Fruit fly (Drosophila melanogaster) whole organism: Measurements from ENCODE around the gene gish.

Source experiments
- CG8478 ChIP-seq: fragments of >200 bp; optimal IDR thresholded peaks from 2 replicates; lab custom pipeline; 2018; ENCODE audit warnings: inconsistent platforms
- Dll ChIP-seq: fragments of >200 bp; optimal IDR thresholded peaks from 2 replicates; lab custom pipeline; 2017
- EcR ChIP-seq, 2 experiments: fragments of >200 bp; optimal IDR thresholded peaks; 2 replicates each; lab custom pipeline; 2017; ENCODE audit warnings: missing biosample characterization in 2 of 2, missing genetic modification characterization in 2 of 2, missing genetic modification reagents in 2 of 2
- pan ChIP-seq: fragments of >200 bp; optimal IDR thresholded peaks from 2 replicates; lab custom pipeline; 2017
- psq ChIP-seq: fragments of >200 bp; optimal IDR thresholded peaks from 2 replicates; lab custom pipeline; 2017
- usp ChIP-seq: fragments of >200 bp; optimal IDR thresholded peaks from 2 replicates; lab custom pipeline; 2017; ENCODE audit warnings: missing biosample characterization, missing genetic modification characterization, mixed read lengths

Gene gish

DNA sequence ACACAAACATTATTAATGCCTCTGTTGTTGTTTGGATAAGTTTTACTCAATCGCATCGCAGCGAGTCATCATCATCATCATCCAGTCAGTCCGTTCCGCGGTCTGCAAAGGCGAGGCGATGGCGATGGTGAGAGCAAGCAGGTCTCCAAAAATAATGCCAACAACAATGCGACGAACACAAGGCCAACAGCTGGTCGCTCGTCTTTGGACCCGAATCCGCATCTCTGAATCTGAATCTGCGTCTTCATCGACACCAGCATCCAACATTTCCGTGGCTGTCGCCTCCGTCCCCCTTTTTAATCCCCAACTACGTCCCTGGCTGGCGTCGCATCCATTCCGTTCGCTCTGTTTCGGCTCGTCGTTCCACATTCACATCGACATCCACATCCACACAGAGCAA, 38.0 kb upstream of the gish start:
- TF ChIP-seq Dll (lab: Kevin White, UChicago) (peak; percentile 9), usp (GFP tag; lab: Kevin White, UChicago) (no peak), pan (lab: Kevin White, UChicago) (no peak), CG8478 (lab: Kevin White, UChicago) (no peak)

- TF ChIP-seq EcR (GFP tag; optimal IDR thresholded peaks at IDR 0.05; lab: Kevin White, UChicago) (no peak), Dll (lab: Kevin White, UChicago) (no peak), CG8478 (lab: Kevin White, UChicago) (no peak), psq (lab: Kevin White, UChicago) (no peak), pan (lab: Kevin White, UChicago) (no peak), usp (GFP tag; lab: Kevin White, UChicago) (no peak)
Observed at dm6 chr3R:16234745-16235149, 37.5 kb upstream of the gish start.

- TF ChIP-seq usp (GFP tag; lab: Kevin White, UChicago) (no peak), pan (lab: Kevin White, UChicago) (no peak), psq (lab: Kevin White, UChicago) (no peak), Dll (lab: Kevin White, UChicago) (peak; percentile 56), CG8478 (lab: Kevin White, UChicago) (no peak), EcR (GFP tag; optimal IDR thresholded peaks at IDR 0.05; lab: Kevin White, UChicago) (peak in 1 of 2 experiments; percentile 86)
Observed at dm6 chr3R:16235215-16235937, 36.9 kb upstream of the gish start.

dm6 chr3R:16235941-16236712, 36.1 kb upstream of the gish start:
- TF ChIP-seq CG8478 (lab: Kevin White, UChicago) = no peak
- TF ChIP-seq Dll (lab: Kevin White, UChicago) = no peak
- TF ChIP-seq EcR (GFP tag; optimal IDR thresholded peaks at IDR 0.05; lab: Kevin White, UChicago) = peak in 1 of 2 experiments; percentile 82
- TF ChIP-seq psq (lab: Kevin White, UChicago) = no peak
- no peak for TF ChIP-seq usp (GFP tag; lab: Kevin White, UChicago)
- no peak for TF ChIP-seq pan (lab: Kevin White, UChicago)

dm6 chr3R:16236713-16237641, 35.3 kb upstream of the gish start:
- TF ChIP-seq Dll (lab: Kevin White, UChicago) (no peak), EcR (GFP tag; optimal IDR thresholded peaks at IDR 0.05; lab: Kevin White, UChicago) (peak in 1 of 2 experiments; percentile 59)

DNA sequence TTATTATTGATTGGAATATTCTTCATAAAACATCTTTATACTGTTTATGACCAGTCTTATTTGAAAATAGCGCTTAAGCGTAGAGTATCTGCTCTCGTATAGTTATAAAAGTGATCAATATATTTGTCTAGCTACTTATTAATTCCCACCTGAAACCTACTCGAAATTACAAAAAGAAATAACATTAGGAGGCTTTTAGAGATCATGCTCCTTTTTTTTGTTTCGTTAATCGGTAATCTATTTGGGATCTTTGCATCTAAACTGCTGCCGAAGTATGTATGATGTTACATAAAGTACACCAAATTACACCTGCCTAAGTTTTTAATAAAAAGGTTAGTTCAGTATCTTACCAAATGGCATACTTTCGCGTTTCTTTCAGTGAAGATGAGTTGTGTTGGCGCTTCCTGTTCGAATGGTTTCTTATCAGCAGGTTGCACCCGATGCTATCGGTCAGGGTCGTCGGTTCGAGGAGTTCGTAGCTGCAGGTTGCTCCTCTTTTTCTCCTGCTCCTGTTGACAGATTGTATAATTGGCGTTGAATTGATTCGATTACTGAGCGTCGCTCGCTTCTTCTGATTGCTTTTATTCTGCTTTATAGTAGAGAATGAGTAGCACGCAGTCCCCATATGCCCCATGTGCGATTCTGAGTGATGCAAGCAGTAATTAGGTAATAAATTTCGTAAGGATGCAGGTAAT, 34.1 kb upstream of the gish start:
- no peak for TF ChIP-seq usp (GFP tag; lab: Kevin White, UChicago)
- TF ChIP-seq EcR (GFP tag; optimal IDR thresholded peaks at IDR 0.05; lab: Kevin White, UChicago) = peak; percentile 55 to 65

DNA sequence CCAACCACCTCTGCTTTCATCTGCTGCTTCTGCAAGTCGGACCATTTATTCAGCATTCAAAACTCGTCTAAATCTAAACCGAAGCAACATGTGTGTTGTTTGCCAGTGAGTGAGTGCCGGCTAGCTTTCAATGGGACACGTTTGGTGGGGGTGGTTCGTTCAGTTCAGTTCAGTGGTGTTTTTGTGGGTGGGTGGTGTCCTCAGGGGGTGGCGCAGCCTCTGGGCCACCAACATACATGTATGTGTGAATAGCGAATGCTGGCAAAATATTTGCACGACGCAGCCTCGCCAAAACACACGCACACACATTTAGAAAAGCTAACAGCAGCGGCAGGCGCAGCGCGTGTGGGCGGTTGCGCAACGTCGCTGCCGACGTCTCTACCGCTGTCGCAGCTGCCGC, 32.9 kb upstream of the gish start:
- TF ChIP-seq pan (lab: Kevin White, UChicago) = no peak
- TF ChIP-seq psq (lab: Kevin White, UChicago) = no peak
- no peak for TF ChIP-seq usp (GFP tag; lab: Kevin White, UChicago)
- TF ChIP-seq CG8478 (lab: Kevin White, UChicago) = no peak
- no peak for TF ChIP-seq Dll (lab: Kevin White, UChicago)
- no peak for TF ChIP-seq EcR (GFP tag; optimal IDR thresholded peaks at IDR 0.05; lab: Kevin White, UChicago)

DNA sequence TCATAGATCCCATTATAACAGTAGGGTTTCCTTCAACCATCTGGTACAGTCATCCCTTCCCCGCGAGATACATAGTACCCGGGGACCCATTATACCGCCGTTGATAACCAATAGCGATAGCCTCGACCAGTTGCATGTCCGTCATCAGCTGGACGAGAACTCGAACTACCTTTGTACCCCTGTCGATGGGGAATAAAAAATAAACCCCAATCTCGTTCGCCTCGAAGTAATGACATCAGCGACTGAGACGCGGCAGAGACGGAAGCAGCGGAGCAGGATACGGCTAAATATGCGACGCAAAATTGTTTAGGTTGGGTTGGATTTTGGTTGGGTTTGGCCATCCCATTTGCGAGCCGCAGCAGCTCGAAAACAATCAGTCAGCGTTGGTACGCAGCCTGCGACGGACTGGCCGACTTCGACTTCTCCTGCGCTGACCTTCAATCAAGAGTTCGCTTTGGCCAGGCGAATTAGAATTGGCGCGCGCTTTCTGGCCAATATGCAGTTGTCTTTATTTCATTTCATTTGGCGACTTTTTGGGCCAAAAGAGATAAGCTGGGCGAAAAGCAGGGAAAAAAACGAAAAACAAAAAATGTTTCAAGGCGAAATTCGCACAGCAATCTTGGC, 31.7 kb upstream of the gish start:
- TF ChIP-seq usp (GFP tag; lab: Kevin White, UChicago) (no peak), CG8478 (lab: Kevin White, UChicago) (no peak), EcR (GFP tag; optimal IDR thresholded peaks at IDR 0.05; lab: Kevin White, UChicago) (no peak), pan (lab: Kevin White, UChicago) (no peak), psq (lab: Kevin White, UChicago) (no peak), Dll (lab: Kevin White, UChicago) (no peak)

DNA sequence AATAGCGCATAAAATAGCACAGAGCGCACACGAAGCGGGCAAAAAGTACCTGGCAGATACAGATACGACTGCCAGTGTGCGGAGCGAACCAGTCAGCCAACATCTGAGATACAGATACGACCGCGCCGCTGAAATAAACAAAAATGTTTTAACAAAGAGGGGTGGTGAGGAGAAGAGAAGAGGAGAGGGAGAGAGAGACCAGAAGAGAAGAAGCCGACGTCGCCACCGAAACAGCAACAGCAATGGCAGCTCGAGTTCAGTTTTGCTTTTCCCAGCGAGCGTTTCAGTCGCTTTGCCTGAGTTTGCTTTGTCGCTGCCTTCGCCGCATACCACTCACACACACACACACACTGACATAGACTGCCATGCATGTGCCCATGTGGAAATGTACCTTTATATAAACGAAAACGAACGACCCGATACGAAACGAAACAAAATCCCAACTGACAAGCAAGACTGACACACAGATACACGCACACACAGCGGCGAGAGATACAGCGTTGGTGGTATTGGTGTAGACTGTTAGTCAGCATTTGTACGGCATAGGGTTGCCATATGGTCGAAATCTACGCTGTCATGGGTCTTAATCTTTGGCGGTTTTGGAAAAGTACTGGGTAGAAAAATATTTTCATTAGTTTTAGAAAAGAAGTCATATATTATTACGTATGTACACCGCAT, 31.0 kb upstream of the gish start:
- no peak for TF ChIP-seq usp (GFP tag; lab: Kevin White, UChicago)
- peak; percentile 46 for TF ChIP-seq Dll (lab: Kevin White, UChicago)

- no peak for TF ChIP-seq CG8478 (lab: Kevin White, UChicago)
- TF ChIP-seq EcR (GFP tag; optimal IDR thresholded peaks at IDR 0.05; lab: Kevin White, UChicago) = no peak
- no peak for TF ChIP-seq Dll (lab: Kevin White, UChicago)
- no peak for TF ChIP-seq psq (lab: Kevin White, UChicago)
- no peak for TF ChIP-seq pan (lab: Kevin White, UChicago)
- no peak for TF ChIP-seq usp (GFP tag; lab: Kevin White, UChicago)
Observed at dm6 chr3R:16241822-16242221, 30.4 kb upstream of the gish start.
